Fruit fly (Drosophila melanogaster): ENCODE measurements around the gene Sdr.

The Sdr gene

dm6 chr3R:14878145-14878544 lies 40.3 kb upstream of the Sdr start (continued):
- TF ChIP-seq CG10147 (GFP tag; optimal IDR thresholded peaks at IDR 0.05) = peak; percentile 34
- peak; percentile 5 for TF ChIP-seq CG12155 (GFP tag; optimal IDR thresholded peaks at IDR 0.05)
- TF ChIP-seq grau (tag; optimal IDR thresholded peaks at IDR 0.05) = peak; percentile 25
- peak; percentile 59 for TF ChIP-seq lab (GFP tag; optimal IDR thresholded peaks at IDR 0.05)
- TF ChIP-seq knrl (GFP tag; IDR thresholded peaks at IDR 0.05; ENCODE audit: partially characterized antibody) = no peak
- peak; percentile 31 for TF ChIP-seq CG17359 (tag; optimal IDR thresholded peaks at IDR 0.05)
- no peak for TF ChIP-seq hkb (optimal IDR thresholded peaks at IDR 0.05)
- TF ChIP-seq hkb (GFP tag; IDR thresholded peaks at IDR 0.05) = 0 out of 2 replicates have a peak, but pooled peaks have one; percentile 8
- TF ChIP-seq lilli (GFP tag; optimal IDR thresholded peaks at IDR 0.05) = peak; percentile 14
- TF ChIP-seq caup (GFP tag; optimal IDR thresholded peaks at IDR 0.05; ENCODE audit: severe bottlenecking) = peak; percentile 8

- TF ChIP-seq lov (optimal IDR thresholded peaks at IDR 0.05) (no peak), lov (GFP tag; IDR thresholded peaks at IDR 0.05) (no peak), fd102C (GFP tag; optimal IDR thresholded peaks at IDR 0.05) (no peak), tup (GFP tag; optimal IDR thresholded peaks at IDR 0.05) (no peak), Bdp1 (GFP tag; optimal IDR thresholded peaks at IDR 0.05) (no peak), kni (GFP tag; optimal IDR thresholded peaks at IDR 0.05) (no peak), GATAe (GFP tag; conservative IDR thresholded peaks at IDR 0.05) (no peak), Sry-β (GFP tag; optimal IDR thresholded peaks at IDR 0.05) (no peak), CG17568 (GFP tag; optimal IDR thresholded peaks at IDR 0.05) (no peak), CG16813 (GFP tag; IDR thresholded peaks at IDR 0.05; ENCODE audit: partially characterized antibody) (0 out of 3 replicates have a peak, but pooled peaks have one; percentile 11), CG6813 (GFP tag; optimal IDR thresholded peaks at IDR 0.05) (no peak), CG7928 (GFP tag; optimal IDR thresholded peaks at IDR 0.05) (peak; percentile 96), scrt (GFP tag; optimal IDR thresholded peaks at IDR 0.05) (no peak), ind (GFP tag; optimal IDR thresholded peaks at IDR 0.05) (no peak), CG15514 (GFP tag; optimal IDR thresholded peaks at IDR 0.05) (peak; percentile 26), CG31224 (GFP tag; IDR thresholded peaks at IDR 0.05) (no peak), Opbp (GFP tag; IDR thresholded peaks at IDR 0.05; ENCODE audit: partially characterized antibody) (no peak), sug (tag; optimal IDR thresholded peaks at IDR 0.05) (no peak), CG3995 (GFP tag; optimal IDR thresholded peaks at IDR 0.05) (no peak), eve (GFP tag; optimal IDR thresholded peaks at IDR 0.05) (no peak), Ets97D (GFP tag; optimal IDR thresholded peaks at IDR 0.05) (peak; percentile 29), Fer3 (tag; optimal IDR thresholded peaks at IDR 0.05) (no peak), CG8478 (optimal IDR thresholded peaks at IDR 0.05) (no peak), MESR4 (GFP tag; optimal IDR thresholded peaks at IDR 0.05) (no peak), bigmax (GFP tag; optimal IDR thresholded peaks at IDR 0.05) (no peak), HHEX (GFP tag; optimal IDR thresholded peaks at IDR 0.05) (no peak), E2f1 (GFP tag; IDR thresholded peaks at IDR 0.05) (no peak), HLH4C (GFP tag; IDR thresholded peaks at IDR 0.05; ENCODE audit: partially characterized antibody) (peak; percentile 43; the same call in 1 of the 3 replicates), CG3847 (GFP tag; IDR thresholded peaks at IDR 0.05) (no peak), zfh1 (GFP tag; IDR thresholded peaks at IDR 0.05) (no peak), CG10654 (GFP tag; optimal IDR thresholded peaks at IDR 0.05) (no peak), chinmo (GFP tag; IDR thresholded peaks at IDR 0.05; ENCODE audit: partially characterized antibody) (no peak), Hmr (GFP tag; optimal IDR thresholded peaks at IDR 0.05) (peak; percentile 20), Ravus (GFP tag; IDR thresholded peaks at IDR 0.05) (no peak), CG31388 (GFP tag; optimal IDR thresholded peaks at IDR 0.05) (no peak), CG15073 (GFP tag; optimal IDR thresholded peaks at IDR 0.05) (no peak), HLH54F (GFP tag; optimal IDR thresholded peaks at IDR 0.05) (no peak), C15 (GFP tag; IDR thresholded peaks at IDR 0.05) (no peak), Chrac-16 (GFP tag; optimal IDR thresholded peaks at IDR 0.05) (no peak)
Observed at dm6 chr3R:14879207-14879863, 39.1 kb upstream of the Sdr start, which contains the start of gene CG3631. Gene CG3631, plus strand, starts transcription at chr3R:14879457.

All from whole organism, embryonic.